Worm (Caenorhabditis elegans): ENCODE results near the gene lgc-56.
"Not testable (repeated sequence)": the region's sequence is repeated elsewhere in the genome, so short reads cannot be mapped to it uniquely, and the experiment has no call there.

Gene lgc-56

DNA sequence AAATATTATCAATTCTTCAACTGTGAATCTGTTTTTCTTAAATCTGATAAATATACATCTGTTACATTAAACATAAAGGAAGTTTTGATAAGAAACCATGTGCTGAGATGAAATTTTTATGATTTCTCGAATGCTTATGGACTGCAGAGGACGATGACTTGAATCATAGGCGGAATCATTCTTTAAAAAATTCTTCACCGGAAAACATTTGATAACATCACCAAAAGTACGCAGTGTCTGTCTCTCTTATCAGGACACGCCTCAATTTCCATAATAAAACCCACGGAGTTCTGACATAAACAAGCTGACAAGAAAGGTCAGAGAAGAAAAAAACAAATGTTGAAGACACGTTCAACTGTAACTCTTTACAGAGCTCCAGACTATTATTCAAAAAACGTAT, 20.5 kb upstream of the lgc-56 start, which contains the start of gene F09C12.2:
Gene F09C12.2 (plus strand): TSS at position 320 of the 400 bp plus-strand sequence.
- no peak for TF ChIP-seq K11D2.4 (GFP tag; IDR thresholded peaks at IDR 0.05)
- no peak for TF ChIP-seq lin-40 (tag; optimal IDR thresholded peaks at IDR 0.05)
- no peak for TF ChIP-seq lin-54 (GFP tag; optimal IDR thresholded peaks at IDR 0.05)
- TF ChIP-seq ceh-58 (GFP tag; IDR thresholded peaks at IDR 0.05), result no peak
- TF ChIP-seq dox-1 (GFP tag; IDR thresholded peaks at IDR 0.05), result no peak
- no peak for TF ChIP-seq attf-3 (GFP tag; conservative IDR thresholded peaks at IDR 0.05)
- no peak for TF ChIP-seq madf-10 (tag; optimal IDR thresholded peaks at IDR 0.05)
- no peak for TF ChIP-seq F39B2.1 (GFP tag; IDR thresholded peaks at IDR 0.05)
- no peak for TF ChIP-seq akir-1 (GFP tag; optimal IDR thresholded peaks at IDR 0.05)
- no peak for TF ChIP-seq egrh-3 (GFP tag; IDR thresholded peaks at IDR 0.05)
- no peak for TF ChIP-seq ztf-18 (tag; optimal IDR thresholded peaks at IDR 0.05)
- TF ChIP-seq cebp-2 (GFP tag; IDR thresholded peaks at IDR 0.05), result no peak

ce11 chrII:5112082-5112481, 18.1 kb upstream of the lgc-56 start, which contains the start of gene F09C12.8:
Gene F09C12.8 (plus strand): TSS chrII:5112382.
- TF ChIP-seq F57A8.1 (GFP tag; optimal IDR thresholded peaks at IDR 0.05), result no peak
- no peak for TF ChIP-seq hlh-26 (GFP tag; conservative IDR thresholded peaks at IDR 0.05)
- TF ChIP-seq Y53F4B.3 (GFP tag; IDR thresholded peaks at IDR 0.05), result no peak
- TF ChIP-seq hmg-20 (GFP tag; IDR thresholded peaks at IDR 0.05), result no peak
- no peak for TF ChIP-seq nfya-1 (tag; optimal IDR thresholded peaks at IDR 0.05; ENCODE audit: borderline replicate concordance, insufficient read depth)
- no peak for TF ChIP-seq ceh-91 (GFP tag; IDR thresholded peaks at IDR 0.05)
- TF ChIP-seq egl-44 (GFP tag; IDR thresholded peaks at IDR 0.05), result no peak
- no peak for TF ChIP-seq Y53G8AR.9 (GFP tag; conservative IDR thresholded peaks at IDR 0.05)
- no peak for TF ChIP-seq Y79H2A.3 (GFP tag; conservative IDR thresholded peaks at IDR 0.05)
- no peak for TF ChIP-seq nhr-27 (tag; optimal IDR thresholded peaks at IDR 0.05)
- no peak for TF ChIP-seq B0336.3 (GFP tag; IDR thresholded peaks at IDR 0.05)
- TF ChIP-seq snpc-4 (GFP tag; optimal IDR thresholded peaks at IDR 0.05), result no peak
- TF ChIP-seq snpc-4 (tag; optimal IDR thresholded peaks at IDR 0.05), result no peak
- TF ChIP-seq efl-1 (GFP tag; optimal IDR thresholded peaks at IDR 0.05), result no peak
- TF ChIP-seq B0019.2 (GFP tag; conservative IDR thresholded peaks at IDR 0.05), result no peak
- no peak for TF ChIP-seq ZK185.1 (tag; optimal IDR thresholded peaks at IDR 0.05; ENCODE audit: poor library complexity, severe bottlenecking)
- no peak for TF ChIP-seq F10E7.11 (tag; optimal IDR thresholded peaks at IDR 0.05)
- no peak for TF ChIP-seq ztf-28 (GFP tag; IDR thresholded peaks at IDR 0.05)
- no peak for TF ChIP-seq hlh-12 (tag; optimal IDR thresholded peaks at IDR 0.05)
- TF ChIP-seq F22D6.2 (tag; optimal IDR thresholded peaks at IDR 0.05), result no peak

DNA sequence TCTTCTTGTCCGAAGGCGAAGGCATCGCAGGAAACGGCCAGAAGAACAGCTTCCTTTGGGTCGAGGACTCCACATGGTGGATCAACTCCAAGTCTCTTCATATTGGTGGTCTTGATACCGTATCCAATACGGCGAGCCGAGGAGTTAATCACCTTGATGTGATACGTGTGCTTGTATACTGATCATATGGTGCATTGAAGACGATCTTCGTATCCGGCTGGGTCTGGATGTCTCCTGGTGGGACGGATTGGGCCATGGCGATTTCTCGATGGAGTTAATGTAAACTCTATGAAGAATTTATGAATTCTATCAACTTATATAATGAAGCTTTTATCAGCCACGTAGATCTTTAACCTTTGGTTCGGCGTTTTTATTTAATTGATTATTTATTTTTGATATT, 14.9 kb upstream of the lgc-56 start, which contains the start of gene msp-74:
Gene msp-74 (minus strand): TSS at position 101 of the 400 bp plus-strand sequence.
- TF ChIP-seq gei-17 (GFP tag; optimal IDR thresholded peaks at IDR 0.05); hsf-1 (GFP tag; IDR thresholded peaks at IDR 0.05); B0019.2 (GFP tag; conservative IDR thresholded peaks at IDR 0.05): not testable (repeated sequence)

DNA sequence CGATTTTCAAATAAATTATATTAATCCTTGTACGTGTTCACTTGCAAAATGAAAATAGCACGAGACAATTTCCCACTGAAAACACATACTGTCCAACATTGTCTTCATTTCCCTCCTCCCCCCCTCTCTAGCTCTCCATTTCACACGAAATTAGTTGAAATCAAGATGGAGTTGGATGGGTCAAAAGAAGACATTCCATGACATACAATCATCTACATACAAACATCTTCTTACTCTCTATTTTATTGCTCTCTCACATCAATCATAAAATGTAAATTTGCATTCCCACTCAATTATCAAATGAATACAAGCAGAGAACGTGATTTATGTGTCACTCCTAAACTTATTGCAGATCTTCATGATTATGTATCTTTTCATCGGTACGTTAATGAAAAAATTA, 14.4 kb upstream of the lgc-56 start, which contains the start of gene srsy-1:
Gene srsy-1 (plus strand): TSS at position 301 of the 400 bp plus-strand sequence.
- TF ChIP-seq gei-17 (GFP tag; optimal IDR thresholded peaks at IDR 0.05) (no peak), T07F8.4 (tag; optimal IDR thresholded peaks at IDR 0.05) (no peak), Y56A3A.18 (GFP tag; IDR thresholded peaks at IDR 0.05) (no peak), ceh-100 (GFP tag; IDR thresholded peaks at IDR 0.05) (no peak), C06A6.2 (GFP tag; conservative IDR thresholded peaks at IDR 0.05) (no peak), F23B12.7 (tag; optimal IDR thresholded peaks at IDR 0.05; ENCODE audit: insufficient read depth) (no peak), rpc-1 (optimal IDR thresholded peaks at IDR 0.05) (no peak), rpc-1 (tag; optimal IDR thresholded peaks at IDR 0.05) (no peak), B0035.1 (tag; optimal IDR thresholded peaks at IDR 0.05) (no peak), attf-3 (GFP tag; conservative IDR thresholded peaks at IDR 0.05) (no peak), snpc-3.4 (tag; optimal IDR thresholded peaks at IDR 0.05) (no peak), aptf-2 (GFP tag; conservative IDR thresholded peaks at IDR 0.05) (no peak), attf-6 (GFP tag; IDR thresholded peaks at IDR 0.05) (no peak), atf-7 (tag; optimal IDR thresholded peaks at IDR 0.05) (no peak)

Data from whole organism, young adult.